Worm (Caenorhabditis elegans): ENCODE measurements around the gene srx-104.

The srx-104 gene

DNA sequence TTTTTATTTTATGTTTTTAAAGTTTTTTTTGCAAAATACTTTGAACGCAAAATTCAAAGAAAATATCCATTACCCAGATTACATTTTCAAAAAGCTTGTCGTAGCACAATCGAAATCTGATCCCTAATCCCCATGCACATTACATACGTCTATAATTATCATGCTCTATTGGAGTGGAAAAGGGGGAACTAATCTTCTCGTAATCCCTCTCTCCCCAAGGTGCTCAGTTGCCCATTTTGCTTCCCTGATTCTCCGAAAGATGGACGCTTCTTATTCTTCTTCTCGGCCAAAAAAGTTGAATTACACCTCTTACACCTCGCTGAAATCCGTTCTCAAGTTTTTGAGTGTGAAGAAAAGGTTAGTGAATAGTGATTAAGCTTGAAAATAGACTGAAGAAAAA lies 11.6 kb upstream of the srx-104 start, which contains the start of gene fbxc-53:
Gene fbxc-53 (plus strand): TSS at position 245 of the 400 bp plus-strand sequence.
- TF ChIP-seq scrt-1 (GFP tag; IDR thresholded peaks at IDR 0.05) (no peak), ceh-36 (tag; optimal IDR thresholded peaks at IDR 0.05) (peak; percentile 51)

DNA sequence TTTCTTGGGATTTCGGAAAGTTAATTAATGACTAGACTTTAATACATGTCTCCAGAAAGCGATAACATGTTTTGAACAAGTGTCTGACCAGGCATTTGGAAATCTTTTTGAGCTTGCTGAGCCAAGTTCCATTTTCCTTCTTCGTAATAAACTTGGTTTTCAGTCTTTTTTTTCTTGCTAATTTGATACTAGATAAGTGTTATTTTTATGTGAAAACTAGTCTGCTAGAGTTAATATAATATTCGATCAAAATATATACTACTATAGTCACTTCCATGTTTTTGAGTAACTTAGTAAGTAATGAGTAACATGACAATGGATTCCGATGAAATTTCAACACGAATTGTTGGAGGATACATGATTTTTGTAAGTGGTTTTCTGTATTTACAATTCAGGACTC lies 9.8 kb upstream of the srx-104 start, which contains the start of gene srx-110:
Gene srx-110 (plus strand): TSS at position 301 of the 400 bp plus-strand sequence.
- no peak for TF ChIP-seq B0310.2 (tag; optimal IDR thresholded peaks at IDR 0.05)
- no peak for TF ChIP-seq tra-4 (tag; optimal IDR thresholded peaks at IDR 0.05)
- no peak for TF ChIP-seq ets-7 (tag; optimal IDR thresholded peaks at IDR 0.05)
- TF ChIP-seq pes-1 (GFP tag; IDR thresholded peaks at IDR 0.05) = no peak
- no peak for TF ChIP-seq scrt-1 (GFP tag; IDR thresholded peaks at IDR 0.05)
- no peak for TF ChIP-seq hnd-1 (tag; optimal IDR thresholded peaks at IDR 0.05)
- no peak for TF ChIP-seq flt-1 (GFP tag; IDR thresholded peaks at IDR 0.05)
- no peak for TF ChIP-seq ceh-36 (tag; optimal IDR thresholded peaks at IDR 0.05)
- TF ChIP-seq sea-1 (GFP tag; conservative IDR thresholded peaks at IDR 0.05) = no peak
- TF ChIP-seq aly-1 (tag; optimal IDR thresholded peaks at IDR 0.05) = no peak
- no peak for TF ChIP-seq ama-1 (optimal IDR thresholded peaks at IDR 0.05)
- TF ChIP-seq tbx-37 (GFP tag; conservative IDR thresholded peaks at IDR 0.05) = no peak
- no peak for TF ChIP-seq F13C5.2 (tag; optimal IDR thresholded peaks at IDR 0.05)
- no peak for TF ChIP-seq tbx-11 (GFP tag; IDR thresholded peaks at IDR 0.05)
- TF ChIP-seq hmbx-1 (tag; optimal IDR thresholded peaks at IDR 0.05) = no peak
- no peak for TF ChIP-seq ceh-13 (GFP tag; optimal IDR thresholded peaks at IDR 0.05)
- no peak for TF ChIP-seq hmg-4 (GFP tag; optimal IDR thresholded peaks at IDR 0.05)

DNA sequence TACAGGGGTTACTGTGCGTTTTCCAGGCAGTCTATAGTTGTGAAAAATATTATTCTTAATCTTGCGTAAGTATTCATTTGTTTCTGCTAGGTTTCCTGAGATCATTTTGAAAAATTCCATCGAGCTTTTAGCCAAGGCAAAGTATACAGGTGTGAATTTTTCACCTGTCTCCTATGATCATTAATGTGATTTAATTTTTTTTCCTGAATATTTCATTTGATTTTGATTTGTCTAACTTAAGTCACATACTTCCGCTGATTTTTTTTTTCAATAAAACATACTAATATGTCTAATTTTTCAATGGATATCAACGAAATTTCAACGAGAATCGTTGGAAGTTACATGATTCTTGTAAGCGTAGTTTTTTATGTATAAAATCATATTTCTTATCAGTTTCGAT lies 5.8 kb upstream of the srx-104 start, which contains the start of gene srx-108:
Gene srx-108 (plus strand): TSS at position 301 of the 400 bp plus-strand sequence.
- TF ChIP-seq flt-1 (GFP tag; IDR thresholded peaks at IDR 0.05) = no peak
- TF ChIP-seq ama-1 (optimal IDR thresholded peaks at IDR 0.05) = no peak
- TF ChIP-seq ceh-36 (tag; optimal IDR thresholded peaks at IDR 0.05) = no peak
- TF ChIP-seq sea-1 (GFP tag; conservative IDR thresholded peaks at IDR 0.05) = no peak
- no peak for TF ChIP-seq tbx-37 (GFP tag; conservative IDR thresholded peaks at IDR 0.05)
- TF ChIP-seq hmg-4 (GFP tag; optimal IDR thresholded peaks at IDR 0.05) = no peak
- no peak for TF ChIP-seq ceh-13 (GFP tag; optimal IDR thresholded peaks at IDR 0.05)
- no peak for TF ChIP-seq scrt-1 (GFP tag; IDR thresholded peaks at IDR 0.05)
- no peak for TF ChIP-seq aly-1 (tag; optimal IDR thresholded peaks at IDR 0.05)
- no peak for TF ChIP-seq tra-4 (tag; optimal IDR thresholded peaks at IDR 0.05)
- no peak for TF ChIP-seq B0310.2 (tag; optimal IDR thresholded peaks at IDR 0.05)
- no peak for TF ChIP-seq ets-7 (tag; optimal IDR thresholded peaks at IDR 0.05)
- no peak for TF ChIP-seq F13C5.2 (tag; optimal IDR thresholded peaks at IDR 0.05)

DNA sequence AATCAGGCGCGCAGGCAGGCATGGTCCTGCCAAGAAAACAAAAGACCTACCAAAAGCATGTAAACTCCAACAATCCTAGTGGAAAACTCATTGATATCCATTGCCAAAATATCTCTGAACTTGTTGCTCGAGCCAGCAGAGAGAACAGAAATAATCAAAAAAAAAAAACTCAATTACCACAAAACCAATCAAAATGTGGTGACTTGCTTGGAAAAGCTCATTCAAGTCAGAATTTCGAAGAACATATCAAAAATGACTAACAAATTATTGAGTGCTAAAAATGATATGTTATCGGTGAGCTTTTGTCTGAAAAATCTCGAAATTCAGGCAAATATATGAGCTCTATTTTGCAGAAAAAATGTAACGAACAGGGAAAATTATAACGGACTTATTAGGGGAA lies 1.8 kb upstream of the srx-104 start, which contains the start of gene srx-105:
Gene srx-105 (minus strand): TSS at position 101 of the 400 bp plus-strand sequence.
- TF ChIP-seq aly-1 (tag; optimal IDR thresholded peaks at IDR 0.05) = no peak
- no peak for TF ChIP-seq tbx-11 (GFP tag; IDR thresholded peaks at IDR 0.05)
- TF ChIP-seq pes-1 (GFP tag; IDR thresholded peaks at IDR 0.05) = no peak
- no peak for TF ChIP-seq ama-1 (optimal IDR thresholded peaks at IDR 0.05)
- no peak for TF ChIP-seq ets-7 (tag; optimal IDR thresholded peaks at IDR 0.05)
- no peak for TF ChIP-seq ceh-36 (tag; optimal IDR thresholded peaks at IDR 0.05)
- TF ChIP-seq tra-4 (tag; optimal IDR thresholded peaks at IDR 0.05) = no peak
- no peak for TF ChIP-seq hnd-1 (tag; optimal IDR thresholded peaks at IDR 0.05)
- TF ChIP-seq F13C5.2 (tag; optimal IDR thresholded peaks at IDR 0.05) = no peak
- TF ChIP-seq hmbx-1 (tag; optimal IDR thresholded peaks at IDR 0.05) = no peak
- no peak for TF ChIP-seq ceh-13 (GFP tag; optimal IDR thresholded peaks at IDR 0.05)

DNA sequence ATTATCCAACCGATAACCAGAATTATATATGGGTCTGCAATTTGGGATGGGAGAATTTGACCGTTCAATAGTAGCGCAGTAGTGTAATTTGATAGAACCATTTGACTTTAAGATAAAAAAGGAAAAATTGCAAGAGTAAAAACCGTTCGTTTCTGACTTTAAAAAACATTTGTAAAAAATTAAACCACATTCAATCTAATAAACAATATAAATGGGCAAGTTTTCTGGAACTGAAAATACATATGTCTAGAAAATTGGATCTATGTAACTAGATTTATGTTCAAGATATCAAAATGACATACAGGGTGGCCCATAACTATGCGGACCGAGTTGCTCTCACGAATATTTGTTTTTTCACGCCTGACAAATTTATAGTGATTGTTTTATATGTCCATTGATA lies 4.8 kb downstream of the srx-104 start, which contains the start of gene srx-102:
Gene srx-102 (minus strand): TSS at position 101 of the 400 bp plus-strand sequence.
- TF ChIP-seq hnd-1 (tag; optimal IDR thresholded peaks at IDR 0.05) (no peak), hmg-4 (GFP tag; optimal IDR thresholded peaks at IDR 0.05) (no peak), ceh-36 (tag; optimal IDR thresholded peaks at IDR 0.05) (no peak), hmbx-1 (tag; optimal IDR thresholded peaks at IDR 0.05) (no peak)

DNA sequence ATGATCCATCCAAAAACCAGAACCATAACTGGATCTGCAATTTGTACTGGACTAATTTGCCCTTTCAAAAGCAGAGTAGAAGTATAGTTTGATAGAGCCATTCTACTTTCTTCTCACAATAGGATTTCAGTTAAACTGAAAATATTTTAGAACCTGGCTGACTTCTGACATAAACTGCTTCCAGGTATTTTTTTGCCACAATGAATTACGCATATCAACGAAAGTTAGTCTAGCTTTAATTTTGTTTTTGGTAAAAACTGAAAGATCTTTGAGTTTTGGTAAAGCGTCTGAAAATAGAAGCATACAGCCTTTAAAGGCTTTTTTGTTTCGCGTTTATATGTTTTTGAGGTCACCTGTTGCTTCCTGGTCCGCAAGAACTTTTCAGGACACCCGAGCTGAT lies 8.8 kb downstream of the srx-104 start, which contains the start of gene srx-101:
Gene srx-101 (minus strand): TSS at position 101 of the 400 bp plus-strand sequence.
- no peak for TF ChIP-seq hmbx-1 (tag; optimal IDR thresholded peaks at IDR 0.05)
- TF ChIP-seq ets-7 (tag; optimal IDR thresholded peaks at IDR 0.05) = no peak

DNA sequence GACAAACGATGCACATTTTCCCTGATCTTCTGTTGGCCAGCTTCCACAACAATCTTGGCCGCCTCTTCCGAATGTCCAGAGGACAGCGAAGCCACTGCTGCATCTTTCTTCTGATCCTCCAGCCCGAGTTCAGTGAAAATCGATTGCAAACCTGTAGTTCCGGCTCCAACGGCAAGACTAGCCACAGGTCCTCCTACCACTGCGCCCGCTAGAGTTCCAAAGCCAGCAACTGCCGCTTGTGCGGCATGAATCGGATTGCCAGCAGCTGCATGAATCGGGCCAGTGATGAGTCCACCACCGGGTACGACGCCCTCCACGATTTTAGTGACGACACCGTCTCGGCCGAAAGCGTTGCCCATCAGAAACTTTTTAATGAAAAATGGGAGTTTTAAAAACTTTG lies 11.2 kb downstream of the srx-104 start, which contains the start of gene ifas-1:
Gene ifas-1 (minus strand): TSS at position 387 of the 400 bp plus-strand sequence.
- TF ChIP-seq aly-1 (tag; optimal IDR thresholded peaks at IDR 0.05) (no peak), tra-4 (tag; optimal IDR thresholded peaks at IDR 0.05) (no peak), ceh-36 (tag; optimal IDR thresholded peaks at IDR 0.05) (no peak), sea-1 (GFP tag; conservative IDR thresholded peaks at IDR 0.05) (no peak), hnd-1 (tag; optimal IDR thresholded peaks at IDR 0.05) (no peak), scrt-1 (GFP tag; IDR thresholded peaks at IDR 0.05) (no peak), pes-1 (GFP tag; IDR thresholded peaks at IDR 0.05) (no peak), B0310.2 (tag; optimal IDR thresholded peaks at IDR 0.05) (no peak), ama-1 (optimal IDR thresholded peaks at IDR 0.05) (no peak), flt-1 (GFP tag; IDR thresholded peaks at IDR 0.05) (no peak), ets-7 (tag; optimal IDR thresholded peaks at IDR 0.05) (no peak), hmg-4 (GFP tag; optimal IDR thresholded peaks at IDR 0.05) (no peak), ceh-13 (GFP tag; optimal IDR thresholded peaks at IDR 0.05) (no peak), tbx-11 (GFP tag; IDR thresholded peaks at IDR 0.05) (no peak), F13C5.2 (tag; optimal IDR thresholded peaks at IDR 0.05) (no peak), hmbx-1 (tag; optimal IDR thresholded peaks at IDR 0.05) (no peak), tbx-37 (GFP tag; conservative IDR thresholded peaks at IDR 0.05) (no peak)

DNA sequence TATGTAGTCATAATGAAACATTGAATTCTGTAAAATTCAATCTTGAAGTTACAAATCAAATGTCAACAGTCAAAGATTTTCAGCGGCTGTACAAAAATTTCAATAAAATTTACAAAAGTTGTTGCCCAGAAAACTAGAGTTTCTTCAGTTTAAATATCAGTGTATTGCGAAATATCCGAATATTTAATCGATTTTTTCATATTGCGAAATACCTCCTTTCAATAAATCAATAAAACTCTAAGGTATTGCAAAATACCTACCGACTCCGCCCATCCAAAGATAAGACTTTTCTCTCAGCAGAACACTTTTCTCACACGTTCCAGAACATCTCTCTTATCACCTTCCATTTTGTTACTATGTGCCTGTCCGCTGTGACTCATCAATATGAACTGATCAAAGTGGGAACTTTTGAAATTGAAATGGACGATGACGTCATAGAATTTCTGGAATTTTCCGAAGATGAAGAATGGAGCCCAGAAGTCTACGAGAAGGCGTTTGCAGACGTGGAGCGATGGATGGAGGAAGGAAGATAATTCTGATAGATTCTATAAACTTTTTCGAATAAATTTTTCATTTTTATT lies 14.9 kb downstream of the srx-104 start:
- TF ChIP-seq tbx-37 (GFP tag; conservative IDR thresholded peaks at IDR 0.05) (no peak), flt-1 (GFP tag; IDR thresholded peaks at IDR 0.05) (no peak), ama-1 (optimal IDR thresholded peaks at IDR 0.05) (no peak), scrt-1 (GFP tag; IDR thresholded peaks at IDR 0.05) (no peak), sea-1 (GFP tag; conservative IDR thresholded peaks at IDR 0.05) (no peak), ets-7 (tag; optimal IDR thresholded peaks at IDR 0.05) (no peak)
